Worm (Caenorhabditis elegans): Measurements from ENCODE around the gene ZK546.4.

- TF ChIP-seq mdl-1 (tag; optimal IDR thresholded peaks at IDR 0.05) (no peak), nhr-11 (tag; optimal IDR thresholded peaks at IDR 0.05) (no peak), elt-1 (tag; optimal IDR thresholded peaks at IDR 0.05) (no peak), egl-27 (tag; optimal IDR thresholded peaks at IDR 0.05) (no peak), ztf-11 (tag; optimal IDR thresholded peaks at IDR 0.05) (no peak), unc-62 (GFP tag; optimal IDR thresholded peaks at IDR 0.05) (no peak), ceh-82 (tag; optimal IDR thresholded peaks at IDR 0.05) (no peak)
These were observed 21.9 kb downstream of the ZK546.4 start, which contains the start of gene ulp-2 for ce11 chrII:4959719-4960118.

Data from whole organism, L3 larva.